1 fruit fly cellular context compared by ENCODE assay signal in genomic region chr3R:5064542-5065358, dm6.
TF ChIP-seq lines count a peak whose summit lies in the region.

No protein-coding gene starts in this region.

TF ChIP-seq in whole organism, embryonic, 481 proteins besides CTCF, POLR2A, EP300 and RAD21 (continued from another document and continues in another):
- TF ChIP-seq CG11696 (GFP tag; IDR thresholded peaks at IDR 0.05; lab: Robert Waterston, UW) (no peak; the same call in 1 of the 2 replicates), CG10431 (GFP tag; optimal IDR thresholded peaks at IDR 0.05; lab: Kevin White, UChicago) (no peak), hkb (optimal IDR thresholded peaks at IDR 0.05; lab: Kevin White, UChicago) (no peak), hkb (GFP tag; IDR thresholded peaks at IDR 0.05; lab: Robert Waterston, UW) (0 out of 2 replicates have a peak, but pooled peaks have one; percentile 19), ERR (GFP tag; optimal IDR thresholded peaks at IDR 0.05; lab: Kevin White, UChicago) (no peak), Gug (GFP tag; IDR thresholded peaks at IDR 0.05; lab: Robert Waterston, UW) (no peak), Chrac-16 (GFP tag; optimal IDR thresholded peaks at IDR 0.05; lab: Kevin White, UChicago) (no peak), dysf (GFP tag; IDR thresholded peaks at IDR 0.05; lab: Robert Waterston, UW) (no peak), CG13123 (GFP tag; optimal IDR thresholded peaks at IDR 0.05; lab: Kevin White, UChicago) (no peak), Hey (tag; optimal IDR thresholded peaks at IDR 0.05; lab: Kevin White, UChicago) (peak; percentile 37), CG4730 (GFP tag; IDR thresholded peaks at IDR 0.05; lab: Robert Waterston, UW) (no peak), jumu (GFP tag; optimal IDR thresholded peaks at IDR 0.05; lab: Kevin White, UChicago) (no peak), wek (GFP tag; optimal IDR thresholded peaks at IDR 0.05; lab: Kevin White, UChicago) (peak; percentile 7), CG18764 (GFP tag; optimal IDR thresholded peaks at IDR 0.05; lab: Kevin White, UChicago) (no peak), Sry-δ (GFP tag; optimal IDR thresholded peaks at IDR 0.05; lab: Kevin White, UChicago) (no peak), CG1603 (tag; optimal IDR thresholded peaks at IDR 0.05; lab: Kevin White, UChicago) (peak; percentile 46), Abd-B (GFP tag; optimal IDR thresholded peaks at IDR 0.05; lab: Kevin White, UChicago) (no peak), Med (GFP tag; lab: Kevin White, UChicago) (peak; percentile 83), pzg (GFP tag; optimal IDR thresholded peaks at IDR 0.05; lab: Kevin White, UChicago) (no peak), sc (optimal IDR thresholded peaks at IDR 0.05; lab: Kevin White, UChicago) (no peak), sc (GFP tag; optimal IDR thresholded peaks at IDR 0.05; lab: Kevin White, UChicago) (no peak), MESR4 (GFP tag; optimal IDR thresholded peaks at IDR 0.05; lab: Kevin White, UChicago) (no peak), H2.0 (GFP tag; IDR thresholded peaks at IDR 0.05; lab: Robert Waterston, UW) (no peak), Mes4 (GFP tag; optimal IDR thresholded peaks at IDR 0.05; lab: Kevin White, UChicago) (no peak), croc (GFP tag; conservative IDR thresholded peaks at IDR 0.05; lab: Robert Waterston, UW) (no peak), fd96Cb (tag; optimal IDR thresholded peaks at IDR 0.05; lab: Kevin White, UChicago) (no peak), Blimp-1 (GFP tag; optimal IDR thresholded peaks at IDR 0.05; lab: Kevin White, UChicago) (no peak), CG8765 (GFP tag; IDR thresholded peaks at IDR 0.05; lab: Robert Waterston, UW) (no peak), maf-S (GFP tag; optimal IDR thresholded peaks at IDR 0.05; lab: Kevin White, UChicago) (no peak), Fer2 (tag; optimal IDR thresholded peaks at IDR 0.05; lab: Kevin White, UChicago) (no peak), sens (GFP tag; lab: Kevin White, UChicago) (peak; percentile 66), Ada2b (GFP tag; IDR thresholded peaks at IDR 0.05; lab: Robert Waterston, UW) (no peak), grau (tag; optimal IDR thresholded peaks at IDR 0.05; lab: Kevin White, UChicago) (peak; percentile 37), NfI (GFP tag; optimal IDR thresholded peaks at IDR 0.05; lab: Kevin White, UChicago) (peak; percentile 13), CG17359 (tag; optimal IDR thresholded peaks at IDR 0.05; lab: Kevin White, UChicago) (peak; percentile 3), MBD-R2 (GFP tag; IDR thresholded peaks at IDR 0.05; lab: Robert Waterston, UW) (no peak), vvl (GFP tag; IDR thresholded peaks at IDR 0.05; lab: Robert Waterston, UW) (no peak), CG12104 (GFP tag; optimal IDR thresholded peaks at IDR 0.05; lab: Kevin White, UChicago) (no peak), CG3163 (GFP tag; optimal IDR thresholded peaks at IDR 0.05; lab: Kevin White, UChicago) (no peak), CG7963 (GFP tag; IDR thresholded peaks at IDR 0.05; lab: Robert Waterston, UW; ENCODE audit: partially characterized antibody) (no peak), CG10959 (GFP tag; IDR thresholded peaks at IDR 0.05; lab: Robert Waterston, UW) (no peak), CG12219 (GFP tag; optimal IDR thresholded peaks at IDR 0.05; lab: Kevin White, UChicago) (no peak), sisA (GFP tag; IDR thresholded peaks at IDR 0.05; lab: Robert Waterston, UW) (no peak), HLHmδ (GFP tag; optimal IDR thresholded peaks at IDR 0.05; lab: Kevin White, UChicago) (no peak), eve (GFP tag; optimal IDR thresholded peaks at IDR 0.05; lab: Kevin White, UChicago) (peak in 1 of 2 experiments; percentile 64), CG17829 (tag; optimal IDR thresholded peaks at IDR 0.05; lab: Kevin White, UChicago) (peak; percentile 15), CG10274 (GFP tag; optimal IDR thresholded peaks at IDR 0.05; lab: Kevin White, UChicago) (no peak), gcm (GFP tag; optimal IDR thresholded peaks at IDR 0.05; lab: Kevin White, UChicago) (no peak), Elba2 (GFP tag; optimal IDR thresholded peaks at IDR 0.05; lab: Kevin White, UChicago) (no peak), cato (GFP tag; optimal IDR thresholded peaks at IDR 0.05; lab: Kevin White, UChicago; ENCODE audit: borderline replicate concordance) (no peak), Atf6 (GFP tag; IDR thresholded peaks at IDR 0.05; lab: Robert Waterston, UW) (no peak), lmd (GFP tag; IDR thresholded peaks at IDR 0.05; lab: Robert Waterston, UW) (0 out of 2 replicates have a peak, but pooled peaks have one; percentile 34), abd-A (tag; optimal IDR thresholded peaks at IDR 0.05; lab: Kevin White, UChicago) (no peak), CG6791 (GFP tag; IDR thresholded peaks at IDR 0.05; lab: Robert Waterston, UW; ENCODE audit: partially characterized antibody) (0 out of 3 replicates have a peak, but pooled peaks have one; percentile 7), sr (GFP tag; IDR thresholded peaks at IDR 0.05; lab: Robert Waterston, UW) (no peak; the same call in 2 of the 3 replicates), Dip2 (GFP tag; IDR thresholded peaks at IDR 0.05; lab: Robert Waterston, UW) (no peak), CG32767 (GFP tag; IDR thresholded peaks at IDR 0.05; lab: Robert Waterston, UW) (no peak), CG12236 (GFP tag; optimal IDR thresholded peaks at IDR 0.05; lab: Kevin White, UChicago) (peak; percentile 17), CG6813 (GFP tag; optimal IDR thresholded peaks at IDR 0.05; lab: Kevin White, UChicago) (no peak), H15 (GFP tag; IDR thresholded peaks at IDR 0.05; lab: Robert Waterston, UW) (no peak), jing (GFP tag; optimal IDR thresholded peaks at IDR 0.05; lab: Kevin White, UChicago) (peak; percentile 12), CG17385 (GFP tag; optimal IDR thresholded peaks at IDR 0.05; lab: Kevin White, UChicago) (no peak), Tbp (GFP tag; optimal IDR thresholded peaks at IDR 0.05; lab: Kevin White, UChicago) (no peak), CG9817 (tag; optimal IDR thresholded peaks at IDR 0.05; lab: Kevin White, UChicago) (no peak), Bdp1 (GFP tag; optimal IDR thresholded peaks at IDR 0.05; lab: Kevin White, UChicago) (peak; percentile 3), bcd (GFP tag; optimal IDR thresholded peaks at IDR 0.05; lab: Kevin White, UChicago) (peak; percentile 5), slou (GFP tag; optimal IDR thresholded peaks at IDR 0.05; lab: Kevin White, UChicago) (no peak), ems (GFP tag; optimal IDR thresholded peaks at IDR 0.05; lab: Kevin White, UChicago) (no peak), CG17328 (GFP tag; IDR thresholded peaks at IDR 0.05; lab: Robert Waterston, UW) (no peak), HLH3B (GFP tag; IDR thresholded peaks at IDR 0.05; lab: Robert Waterston, UW) (no peak), cad (GFP tag; optimal IDR thresholded peaks at IDR 0.05; lab: Kevin White, UChicago) (no peak), CG11398 (GFP tag; optimal IDR thresholded peaks at IDR 0.05; lab: Kevin White, UChicago) (no peak), CG6175 (GFP tag; IDR thresholded peaks at IDR 0.05; lab: Robert Waterston, UW) (no peak), CG8089 (GFP tag; optimal IDR thresholded peaks at IDR 0.05; lab: Kevin White, UChicago) (no peak), Atf3 (GFP tag; optimal IDR thresholded peaks at IDR 0.05; lab: Kevin White, UChicago) (no peak), CG2199 (GFP tag; IDR thresholded peaks at IDR 0.05; lab: Robert Waterston, UW) (no peak; the same call in 2 of the 3 replicates), Myb (GFP tag; optimal IDR thresholded peaks at IDR 0.05; lab: Kevin White, UChicago) (peak; percentile 40), lbe (GFP tag; optimal IDR thresholded peaks at IDR 0.05; lab: Kevin White, UChicago) (no peak), CG2712 (tag; optimal IDR thresholded peaks at IDR 0.05; lab: Kevin White, UChicago) (no peak), CG31388 (GFP tag; optimal IDR thresholded peaks at IDR 0.05; lab: Kevin White, UChicago) (no peak), CG14441 (GFP tag; IDR thresholded peaks at IDR 0.05; lab: Robert Waterston, UW) (peak; percentile 30; the same call in 1 of the 2 replicates), nau (GFP tag; optimal IDR thresholded peaks at IDR 0.05; lab: Kevin White, UChicago) (peak; percentile 6), zfh1 (GFP tag; IDR thresholded peaks at IDR 0.05; lab: Robert Waterston, UW) (peak; percentile 52; the same call in 1 of the 3 replicates), tll (GFP tag; optimal IDR thresholded peaks at IDR 0.05; lab: Kevin White, UChicago) (no peak), org-1 (GFP tag; optimal IDR thresholded peaks at IDR 0.05; lab: Kevin White, UChicago) (peak; percentile 37), CG3281 (GFP tag; optimal IDR thresholded peaks at IDR 0.05; lab: Kevin White, UChicago) (peak; percentile 2), fru (optimal IDR thresholded peaks at IDR 0.05; lab: Kevin White, UChicago) (no peak), CG15696 (tag; optimal IDR thresholded peaks at IDR 0.05; lab: Kevin White, UChicago) (no peak), CG17361 (GFP tag; IDR thresholded peaks at IDR 0.05; lab: Robert Waterston, UW) (peak; percentile 10; the same call in 1 of the 3 replicates), Rfx (GFP tag; IDR thresholded peaks at IDR 0.05; lab: Robert Waterston, UW) (peak; percentile 37; the same call in 1 of the 2 replicates), CoRest (tag; optimal IDR thresholded peaks at IDR 0.05; lab: Kevin White, UChicago) (peak; percentile 16), CG7839 (tag; optimal IDR thresholded peaks at IDR 0.05; lab: Kevin White, UChicago) (peak; percentile 10), Usf (GFP tag; optimal IDR thresholded peaks at IDR 0.05; lab: Kevin White, UChicago) (no peak), CG4282 (GFP tag; optimal IDR thresholded peaks at IDR 0.05; lab: Kevin White, UChicago) (no peak), ab (GFP tag; optimal IDR thresholded peaks at IDR 0.05; lab: Kevin White, UChicago) (no peak), phol (tag; optimal IDR thresholded peaks at IDR 0.05; lab: Kevin White, UChicago) (peak; percentile 24), sd (tag; optimal IDR thresholded peaks at IDR 0.05; lab: Kevin White, UChicago) (peak; percentile 86), CG17568 (GFP tag; optimal IDR thresholded peaks at IDR 0.05; lab: Kevin White, UChicago) (no peak), aop (GFP tag; IDR thresholded peaks at IDR 0.05; lab: Robert Waterston, UW) (no peak), CG14014 (GFP tag; IDR thresholded peaks at IDR 0.05; lab: Robert Waterston, UW) (no peak), Vsx1 (GFP tag; optimal IDR thresholded peaks at IDR 0.05; lab: Kevin White, UChicago) (peak; percentile 50), Lhr (GFP tag; optimal IDR thresholded peaks at IDR 0.05; lab: Kevin White, UChicago) (no peak), CG3407 (GFP tag; optimal IDR thresholded peaks at IDR 0.05; lab: Kevin White, UChicago) (no peak), CG16863 (GFP tag; optimal IDR thresholded peaks at IDR 0.05; lab: Kevin White, UChicago) (peak; percentile 22), Taf1 (GFP tag; IDR thresholded peaks at IDR 0.05; lab: Robert Waterston, UW) (no peak), peb (GFP tag; IDR thresholded peaks at IDR 0.05; lab: Robert Waterston, UW) (no peak), CG2116 (GFP tag; optimal IDR thresholded peaks at IDR 0.05; lab: Kevin White, UChicago) (no peak), pan (optimal IDR thresholded peaks at IDR 0.05; lab: Kevin White, UChicago) (no peak), pan (GFP tag; optimal IDR thresholded peaks at IDR 0.05 in 1 of 2, IDR thresholded peaks at IDR 0.05 in 1 of 2) (peak in 1 of 2 experiments; percentile 11), ro (GFP tag; IDR thresholded peaks at IDR 0.05; lab: Robert Waterston, UW) (no peak), NC2α (GFP tag; optimal IDR thresholded peaks at IDR 0.05; lab: Kevin White, UChicago) (no peak), ac (GFP tag; optimal IDR thresholded peaks at IDR 0.05; lab: Kevin White, UChicago) (no peak), C15 (GFP tag; IDR thresholded peaks at IDR 0.05; lab: Robert Waterston, UW) (no peak), Ssrp (tag; optimal IDR thresholded peaks at IDR 0.05; lab: Kevin White, UChicago) (no peak), CG11247 (GFP tag; IDR thresholded peaks at IDR 0.05; lab: Robert Waterston, UW) (no peak), chif (GFP tag; optimal IDR thresholded peaks at IDR 0.05; lab: Kevin White, UChicago) (peak in 1 of 2 experiments; percentile 5), Xrp1 (GFP tag; IDR thresholded peaks at IDR 0.05; lab: Robert Waterston, UW) (no peak; the same call in 1 of the 2 replicates), Eip74EF (GFP tag; optimal IDR thresholded peaks at IDR 0.05; lab: Kevin White, UChicago) (peak in 1 of 2 experiments; percentile 39), usp (GFP tag; optimal IDR thresholded peaks at IDR 0.05; lab: Kevin White, UChicago) (no peak), CG1832 (GFP tag; optimal IDR thresholded peaks at IDR 0.05; lab: Kevin White, UChicago) (no peak), CG4707 (GFP tag; optimal IDR thresholded peaks at IDR 0.05; lab: Kevin White, UChicago) (no peak), dan (GFP tag; IDR thresholded peaks at IDR 0.05; lab: Robert Waterston, UW) (no peak), Ets97D (GFP tag; optimal IDR thresholded peaks at IDR 0.05; lab: Kevin White, UChicago) (no peak), Dref (GFP tag; IDR thresholded peaks at IDR 0.05; lab: Robert Waterston, UW) (no peak), bowl (GFP tag; IDR thresholded peaks at IDR 0.05; lab: Robert Waterston, UW) (no peak), CG18476 (GFP tag; optimal IDR thresholded peaks at IDR 0.05; lab: Kevin White, UChicago) (no peak), B-H1 (GFP tag; IDR thresholded peaks at IDR 0.05; lab: Robert Waterston, UW) (no peak), CG11504 (tag; optimal IDR thresholded peaks at IDR 0.05; lab: Kevin White, UChicago) (peak; percentile 18), CG3726 (GFP tag; IDR thresholded peaks at IDR 0.05; lab: Robert Waterston, UW) (no peak), B-H2 (GFP tag; optimal IDR thresholded peaks at IDR 0.05; lab: Kevin White, UChicago) (no peak), CG3838 (GFP tag; optimal IDR thresholded peaks at IDR 0.05; lab: Kevin White, UChicago) (no peak), Stat92E (GFP tag; optimal IDR thresholded peaks at IDR 0.05; lab: Kevin White, UChicago) (peak in 1 of 3 experiments; percentile 56), Adf1 (GFP tag; IDR thresholded peaks at IDR 0.05; lab: Robert Waterston, UW) (no peak), Lpt (GFP tag; optimal IDR thresholded peaks at IDR 0.05; lab: Kevin White, UChicago) (no peak), al (GFP tag; IDR thresholded peaks at IDR 0.05; lab: Robert Waterston, UW) (no peak), gfzf (GFP tag; optimal IDR thresholded peaks at IDR 0.05; lab: Kevin White, UChicago) (no peak), bab2 (GFP tag; optimal IDR thresholded peaks at IDR 0.05; lab: Kevin White, UChicago) (peak; percentile 6), danr (GFP tag; IDR thresholded peaks at IDR 0.05; lab: Robert Waterston, UW) (no peak)
